Fruit fly (Drosophila melanogaster) whole organism, prepupa: Measurements from ENCODE around the gene Evi5.
A peak's percentile ranks its signal among the peaks of the same experiment; 100 is the strongest.

Experiments
- Blimp-1 ChIP-seq: fragments of 200-800 bp; sonication (Bioruptor generic); optimal IDR thresholded peaks from 3 replicates; lab custom pipeline; 2017; ENCODE audit warnings: missing biosample characterization, missing genetic modification characterization, mild to moderate bottlenecking, moderate library complexity, missing genetic modification reagents
- CG10669 ChIP-seq: fragments of 200-800 bp; sonication (Bioruptor generic); optimal IDR thresholded peaks from 3 replicates; lab custom pipeline; 2018; ENCODE audit warnings: missing biosample characterization, mild to moderate bottlenecking, missing genetic modification characterization, moderate library complexity
- CG11294 ChIP-seq: fragments of 200-800 bp; sonication (Bioruptor generic); IDR thresholded peaks from 2 replicates; pipeline ENCODE4 v1.3.6; 2022; ENCODE audit warnings: missing biosample characterization, missing genetic modification characterization
- CG11762 ChIP-seq: fragments of 200-800 bp; sonication (Bioruptor generic); optimal IDR thresholded peaks from 3 replicates; lab custom pipeline; 2016; ENCODE audit warnings: missing biosample characterization, missing genetic modification characterization; ENCODE audit not compliant: insufficient read depth
- CG11902 ChIP-seq: fragments of 200-800 bp; sonication (Bioruptor generic); optimal IDR thresholded peaks from 3 replicates; lab custom pipeline; 2016; ENCODE audit warnings: missing biosample characterization, missing genetic modification characterization
- CG16779 ChIP-seq: fragments of 200-800 bp; sonication (Bioruptor generic); optimal IDR thresholded peaks from 3 replicates; lab custom pipeline; 2017; ENCODE audit warnings: missing biosample characterization, mild to moderate bottlenecking, missing genetic modification characterization
- CG3032 ChIP-seq: fragments of 200-800 bp; optimal IDR thresholded peaks from 2 replicates; lab custom pipeline; 2019; ENCODE audit warnings: missing biosample characterization, mild to moderate bottlenecking, missing genetic modification characterization, moderate library complexity
- CG31627 ChIP-seq: fragments of 200-800 bp; sonication (Bioruptor generic); optimal IDR thresholded peaks from 3 replicates; lab custom pipeline; 2016; ENCODE audit warnings: missing biosample characterization, missing genetic modification characterization
- CG32006 ChIP-seq: fragments of 200-800 bp; sonication (Bioruptor generic); optimal IDR thresholded peaks from 3 replicates; lab custom pipeline; 2017; ENCODE audit warnings: missing biosample characterization, mild to moderate bottlenecking, missing genetic modification characterization
- CG3919 ChIP-seq: fragments of 200-800 bp; sonication (Bioruptor generic); optimal IDR thresholded peaks from 3 replicates; lab custom pipeline; 2016; ENCODE audit warnings: missing biosample characterization, missing genetic modification characterization
- CG6163 ChIP-seq: fragments of 200-800 bp; sonication (Bioruptor generic); IDR thresholded peaks from 3 replicates; pipeline ENCODE4 v1.3.6; 2022; ENCODE audit warnings: missing biosample characterization, missing genetic modification characterization
- CG6276 ChIP-seq: fragments of 200-800 bp; sonication (Bioruptor generic); optimal IDR thresholded peaks from 2 replicates; lab custom pipeline; 2017; ENCODE audit warnings: missing biosample characterization, mild to moderate bottlenecking, missing genetic modification characterization
- CG6792 ChIP-seq: fragments of 200-800 bp; sonication (Bioruptor generic); optimal IDR thresholded peaks from 3 replicates; lab custom pipeline; 2016; ENCODE audit warnings: missing biosample characterization, missing genetic modification characterization
- CG6808 ChIP-seq: fragments of 200-800 bp; sonication (Bioruptor generic); optimal IDR thresholded peaks from 3 replicates; lab custom pipeline; 2017; ENCODE audit warnings: missing biosample characterization, missing genetic modification characterization, mild to moderate bottlenecking, moderate library complexity, missing genetic modification reagents
- CG7368 ChIP-seq: fragments of 200-800 bp; sonication (Bioruptor generic); optimal IDR thresholded peaks from 3 replicates; lab custom pipeline; 2016; ENCODE audit warnings: missing biosample characterization, missing genetic modification characterization
- CG8119 ChIP-seq: fragments of 200-800 bp; sonication (Bioruptor generic); IDR thresholded peaks from 3 replicates; pipeline ENCODE4 v1.3.6; 2022; ENCODE audit warnings: missing biosample characterization, missing genetic modification characterization
- CG8319 ChIP-seq: fragments of 200-800 bp; sonication (Bioruptor generic); optimal IDR thresholded peaks from 3 replicates; lab custom pipeline; 2016; ENCODE audit warnings: missing biosample characterization, missing genetic modification characterization
- CG8632 ChIP-seq: fragments of 200-800 bp; sonication (Bioruptor generic); optimal IDR thresholded peaks from 3 replicates; lab custom pipeline; 2016; ENCODE audit warnings: missing biosample characterization, missing genetic modification characterization
- Eip75B ChIP-seq: fragments of 200-800 bp; sonication (Bioruptor generic); optimal IDR thresholded peaks from 3 replicates; lab custom pipeline; 2016; ENCODE audit warnings: missing biosample characterization, missing genetic modification characterization
- Eip78C ChIP-seq: fragments of 200-800 bp; sonication (Bioruptor generic); peaks from one replicate; lab custom pipeline; 2016; ENCODE audit warnings: missing biosample characterization, missing genetic modification characterization
- Ets21C ChIP-seq: fragments of 200-800 bp; sonication (Bioruptor generic); optimal IDR thresholded peaks from 3 replicates; lab custom pipeline; 2016; ENCODE audit warnings: missing biosample characterization, missing genetic modification characterization
- Gug ChIP-seq: fragments of 200-800 bp; sonication (Bioruptor generic); IDR thresholded peaks from 2 replicates; pipeline ENCODE4 v1.3.6; 2022; ENCODE audit warnings: missing biosample characterization, missing genetic modification characterization
- Hr38 ChIP-seq: sonication (Bioruptor generic); optimal IDR thresholded peaks from 2 replicates; lab custom pipeline; 2016; ENCODE audit warnings: missing biosample characterization, missing genetic modification characterization
- Hr39 ChIP-seq: fragments of 200-800 bp; sonication (Bioruptor generic); optimal IDR thresholded peaks from 2 replicates; lab custom pipeline; 2016; ENCODE audit warnings: missing biosample characterization, missing genetic modification characterization
- Hr4 ChIP-seq: fragments of 200-800 bp; sonication (Bioruptor generic); optimal IDR thresholded peaks from 3 replicates; lab custom pipeline; 2016; ENCODE audit warnings: missing biosample characterization, missing genetic modification characterization
- Lpt ChIP-seq: fragments of 200-800 bp; sonication (Bioruptor generic); optimal IDR thresholded peaks from 3 replicates; lab custom pipeline; 2016; ENCODE audit warnings: missing biosample characterization, missing genetic modification characterization
- OdsH ChIP-seq: fragments of 200-800 bp; sonication (Bioruptor generic); optimal IDR thresholded peaks from 3 replicates; lab custom pipeline; 2016; ENCODE audit warnings: missing biosample characterization, missing genetic modification characterization
- Smox ChIP-seq: fragments of 200-800 bp; sonication (Bioruptor generic); optimal IDR thresholded peaks from 3 replicates; lab custom pipeline; 2016; ENCODE audit warnings: missing biosample characterization, missing genetic modification characterization
- Sox14 ChIP-seq: fragments of 200-800 bp; sonication (Bioruptor generic); optimal IDR thresholded peaks from 3 replicates; lab custom pipeline; 2016; ENCODE audit warnings: missing biosample characterization, missing genetic modification characterization
- Sox15 ChIP-seq: fragments of 200-800 bp; sonication (Bioruptor generic); optimal IDR thresholded peaks from 3 replicates; lab custom pipeline; 2016; ENCODE audit warnings: missing biosample characterization, missing genetic modification characterization
- achi ChIP-seq: fragments of 200-800 bp; sonication (Bioruptor generic); optimal IDR thresholded peaks from 3 replicates; lab custom pipeline; 2016; ENCODE audit warnings: missing biosample characterization, missing genetic modification characterization
- acj6 ChIP-seq: fragments of 200-800 bp; sonication (Bioruptor generic); optimal IDR thresholded peaks from 3 replicates; lab custom pipeline; 2016; ENCODE audit warnings: missing biosample characterization, missing genetic modification characterization
- cyc ChIP-seq: fragments of 200-800 bp; sonication (Bioruptor generic); optimal IDR thresholded peaks from 3 replicates; lab custom pipeline; 2016; ENCODE audit warnings: missing biosample characterization, missing genetic modification characterization
- dac ChIP-seq: fragments of 200-800 bp; sonication (Bioruptor generic); optimal IDR thresholded peaks from 2 replicates; lab custom pipeline; 2017; ENCODE audit warnings: missing biosample characterization, mild to moderate bottlenecking, missing genetic modification characterization
- dsx ChIP-seq: fragments of 200-800 bp; optimal IDR thresholded peaks from 3 replicates; lab custom pipeline; 2019; ENCODE audit warnings: missing biosample characterization, mild to moderate bottlenecking, missing genetic modification characterization, moderate library complexity; ENCODE audit not compliant: poor library complexity, severe bottlenecking
- eg ChIP-seq: fragments of 200-800 bp; sonication (Bioruptor generic); IDR thresholded peaks from 3 replicates; pipeline ENCODE4 v1.3.6; 2022; ENCODE audit warnings: missing biosample characterization, missing genetic modification characterization
- esn ChIP-seq: fragments of 200-800 bp; sonication (Bioruptor generic); optimal IDR thresholded peaks from 2 replicates; lab custom pipeline; 2016; ENCODE audit warnings: missing biosample characterization, mild to moderate bottlenecking, missing genetic modification characterization, moderate library complexity
- fd59A ChIP-seq: fragments of 200-800 bp; sonication (Bioruptor generic); optimal IDR thresholded peaks from 2 replicates; lab custom pipeline; 2017; ENCODE audit warnings: missing biosample characterization, mild to moderate bottlenecking, missing genetic modification characterization, missing genetic modification reagents
- fd85E ChIP-seq: fragments of 200-800 bp; sonication (Bioruptor generic); optimal IDR thresholded peaks from 3 replicates; lab custom pipeline; 2016; ENCODE audit warnings: missing biosample characterization, missing genetic modification characterization
- fkh ChIP-seq: fragments of 200-800 bp; sonication (Bioruptor generic); optimal IDR thresholded peaks from 3 replicates; lab custom pipeline; 2017; ENCODE audit warnings: missing biosample characterization, mild to moderate bottlenecking, missing genetic modification characterization, moderate library complexity
- lz ChIP-seq: fragments of 200-800 bp; sonication (Bioruptor generic); optimal IDR thresholded peaks from 3 replicates; lab custom pipeline; 2016; ENCODE audit warnings: missing biosample characterization, missing genetic modification characterization
- pdm3 ChIP-seq: fragments of 200-800 bp; sonication (Bioruptor generic); optimal IDR thresholded peaks from 3 replicates; lab custom pipeline; 2016; ENCODE audit warnings: missing biosample characterization, missing genetic modification characterization
- spab ChIP-seq: fragments of 200-800 bp; sonication (Bioruptor generic); optimal IDR thresholded peaks from 2 replicates; lab custom pipeline; 2017; ENCODE audit warnings: missing biosample characterization, mild to moderate bottlenecking, missing genetic modification characterization, missing genetic modification reagents
- ss ChIP-seq, 2 experiments: fragments of 200-800 bp; sonication (Bioruptor generic); optimal IDR thresholded peaks; 2 replicates in 1 of 2; 3 replicates in 1 of 2; lab custom pipeline; 2017 to 2018; ENCODE audit warnings: mild to moderate bottlenecking in 2 of 2, missing biosample characterization in 2 of 2, missing genetic modification characterization in 2 of 2, moderate library complexity in 1 of 2
- svp ChIP-seq: fragments of 200-800 bp; sonication (Bioruptor generic); peaks from one replicate; lab custom pipeline; 2016; ENCODE audit warnings: missing biosample characterization, missing genetic modification characterization

Evi5 gene

DNA sequence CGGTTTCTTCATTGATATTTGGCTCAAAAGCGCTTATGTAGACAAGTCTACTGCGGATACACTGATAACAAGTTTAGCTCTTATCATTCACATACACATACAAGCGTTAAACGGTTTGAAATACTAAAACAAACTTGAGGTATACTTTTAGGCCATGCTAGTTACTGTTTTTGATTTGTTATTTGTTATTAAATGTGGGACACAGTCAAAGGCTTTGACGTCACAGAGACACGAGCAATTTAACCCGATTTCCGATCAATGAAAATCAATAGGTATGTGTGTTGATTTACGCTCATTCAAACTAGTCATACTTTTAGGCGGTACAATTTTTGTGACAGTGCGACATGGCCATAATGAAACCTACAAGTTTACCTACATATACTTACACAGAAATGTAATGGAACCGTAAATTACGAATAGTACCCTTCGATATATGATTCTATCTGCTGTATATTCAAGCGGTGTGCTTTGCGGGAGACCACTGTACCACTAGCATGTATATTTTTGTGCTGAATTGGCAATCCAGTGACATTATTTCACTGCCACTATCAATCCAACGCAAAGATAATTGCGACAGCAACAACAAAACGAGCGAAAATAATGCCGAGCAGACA is 7.3 kb downstream of the Evi5 start (continued):
- TF ChIP-seq eg (GFP tag; lab: Robert Waterston, UW) (peak; percentile 94), CG6276 (GFP tag; lab: Kevin White, UChicago) (peak; percentile 71), Ets21C (GFP tag; lab: Kevin White, UChicago) (peak; percentile 72), achi (GFP tag; lab: Kevin White, UChicago) (peak; percentile 76), Eip75B (GFP tag; lab: Kevin White, UChicago) (peak; percentile 42), CG11762 (GFP tag; lab: Kevin White, UChicago) (peak; percentile 73), CG10669 (GFP tag; lab: Kevin White, UChicago) (peak; percentile 73), CG31627 (GFP tag; lab: Kevin White, UChicago) (peak; percentile 87), svp (GFP tag; lab: Kevin White, UChicago) (peak; percentile 91), Lpt (peak; percentile 64), dac (GFP tag; lab: Kevin White, UChicago) (peak; percentile 63), Hr39 (peak; percentile 89), acj6 (GFP tag; lab: Kevin White, UChicago) (peak; percentile 85), CG3032 (peak; percentile 61), fd59A (GFP tag; lab: Kevin White, UChicago) (peak; percentile 59), fd85E (GFP tag; lab: Kevin White, UChicago) (peak; percentile 43), Gug (peak; percentile 85), Sox15 (GFP tag; lab: Kevin White, UChicago) (peak; percentile 75), pdm3 (GFP tag; lab: Kevin White, UChicago) (peak; percentile 89), Hr38 (GFP tag; lab: Kevin White, UChicago) (no peak), Eip78C (GFP tag; lab: Kevin White, UChicago) (peak; percentile 92), dsx (peak; percentile 59), CG6163 (GFP tag; lab: Robert Waterston, UW) (peak; percentile 89), OdsH (peak; percentile 84), lz (GFP tag; lab: Kevin White, UChicago) (peak; percentile 86), CG3919 (GFP tag; lab: Kevin White, UChicago) (peak; percentile 84), Hr4 (GFP tag; lab: Kevin White, UChicago) (peak; percentile 84), CG11902 (peak; percentile 79), spab (peak; percentile 39), Blimp-1 (GFP tag; lab: Kevin White, UChicago) (peak; percentile 26), CG16779 (peak; percentile 66), cyc (GFP tag; lab: Kevin White, UChicago) (peak; percentile 86), CG8632 (GFP tag; lab: Kevin White, UChicago) (peak; percentile 72), esn (GFP tag; lab: Kevin White, UChicago) (peak; percentile 83), Smox (GFP tag; lab: Kevin White, UChicago) (peak; percentile 78), CG8119 (GFP tag; lab: Robert Waterston, UW) (peak; percentile 79; the same call in 2 of the 3 replicates)

- TF ChIP-seq Eip78C (GFP tag; lab: Kevin White, UChicago) (peak; percentile 46), Eip75B (GFP tag; lab: Kevin White, UChicago) (no peak), Blimp-1 (GFP tag; lab: Kevin White, UChicago) (peak; percentile 5), spab (no peak), Hr4 (GFP tag; lab: Kevin White, UChicago) (peak; percentile 27), achi (GFP tag; lab: Kevin White, UChicago) (no peak), CG6808 (GFP tag; lab: Kevin White, UChicago) (no peak), Smox (GFP tag; lab: Kevin White, UChicago) (peak; percentile 26), CG11902 (no peak), Sox14 (GFP tag; lab: Kevin White, UChicago) (no peak), CG8319 (GFP tag; lab: Kevin White, UChicago) (no peak), CG11294 (GFP tag; lab: Robert Waterston, UW) (0 out of 2 replicates have a peak, but pooled peaks have one; percentile 21), fkh (no peak), eg (GFP tag; lab: Robert Waterston, UW) (no peak), CG6276 (GFP tag; lab: Kevin White, UChicago) (no peak), CG11762 (GFP tag; lab: Kevin White, UChicago) (no peak), CG7368 (GFP tag; lab: Kevin White, UChicago) (no peak), CG6163 (GFP tag; lab: Robert Waterston, UW) (peak; percentile 55; the same call in 1 of the 3 replicates), CG6792 (GFP tag; lab: Kevin White, UChicago) (no peak), CG3919 (GFP tag; lab: Kevin White, UChicago) (peak; percentile 19), CG32006 (GFP tag; lab: Kevin White, UChicago) (peak; percentile 27), ss (GFP tag; optimal IDR thresholded peaks at IDR 0.05; lab: Kevin White, UChicago) (no peak), pdm3 (GFP tag; lab: Kevin White, UChicago) (peak; percentile 12), Hr38 (GFP tag; lab: Kevin White, UChicago) (no peak), OdsH (peak; percentile 14), lz (GFP tag; lab: Kevin White, UChicago) (peak; percentile 40), esn (GFP tag; lab: Kevin White, UChicago) (peak; percentile 33), CG3032 (no peak)
These were observed 12.2 kb downstream of the Evi5 start, which contains the start of gene Sk1 for dm6 chrX:11441829-11442634. Sk1 (plus strand) TSS chrX:11442539.
